Worm (Caenorhabditis elegans) whole organism, midembryonic: ENCODE results near the gene srxa-2.
A peak's percentile ranks its signal among the peaks of the same experiment; 100 is the strongest.

Experiments used
- T22C8.4 ChIP-seq: fragments of 200-800 bp; sonication (Bioruptor generic); IDR thresholded peaks from 2 replicates; pipeline ENCODE4 v1.3.6; 2022; ENCODE audit warnings: missing genetic modification characterization, missing compliant biosample characterization
- cog-1 ChIP-seq: sonication (generic microtip); optimal IDR thresholded peaks from 2 replicates; lab custom pipeline; 2016; ENCODE audit warnings: missing genetic modification characterization, missing compliant biosample characterization
- flt-1 ChIP-seq: fragments of 200-800 bp; sonication (Bioruptor generic); IDR thresholded peaks from 2 replicates; pipeline ENCODE4 v1.3.6; 2022; ENCODE audit warnings: missing genetic modification characterization, missing compliant biosample characterization
- klf-2 ChIP-seq: fragments of 200-800 bp; sonication (Bioruptor generic); conservative IDR thresholded peaks from 2 replicates; pipeline ENCODE4 v1.3.6; 2022; ENCODE audit warnings: missing genetic modification reagents, missing genetic modification characterization, missing compliant biosample characterization
- med-1 ChIP-seq: sonication (generic microtip); optimal IDR thresholded peaks from 2 replicates; lab custom pipeline; 2017; ENCODE audit warnings: missing genetic modification characterization, mild to moderate bottlenecking, missing compliant biosample characterization, antibody characterized with exemption, missing genetic modification reagents; ENCODE audit not compliant: insufficient read depth
- ref-1 ChIP-seq: fragments of 200-800 bp; sonication (Bioruptor generic); conservative IDR thresholded peaks from 2 replicates; pipeline ENCODE4 v1.3.6; 2022; ENCODE audit warnings: missing genetic modification reagents, missing genetic modification characterization, missing compliant biosample characterization
- tab-1 ChIP-seq: fragments of 200-800 bp; sonication (Bioruptor generic); IDR thresholded peaks from 2 replicates; pipeline ENCODE4 v1.3.6; 2022; ENCODE audit warnings: missing genetic modification characterization, missing compliant biosample characterization
- ztf-23 ChIP-seq: fragments of 200-800 bp; sonication (Bioruptor generic); IDR thresholded peaks from 2 replicates; pipeline ENCODE4 v1.3.6; 2022; ENCODE audit warnings: missing genetic modification reagents, missing genetic modification characterization, missing compliant biosample characterization
- ztf-29 ChIP-seq: fragments of 200-800 bp; sonication (Bioruptor generic); IDR thresholded peaks from 2 replicates; pipeline ENCODE4 v1.3.6; 2022; ENCODE audit warnings: missing genetic modification reagents, missing genetic modification characterization, missing compliant biosample characterization

The srxa-2 gene

ce11 chrIV:9401715-9402114, 21.5 kb upstream of the srxa-2 start, which contains the start of gene F56D5.6:
F56D5.6 (plus strand) TSS chrIV:9401922.
- TF ChIP-seq ref-1 (GFP tag; lab: Robert Waterston, UW) = no peak
- TF ChIP-seq med-1 (GFP tag; lab: Kevin White, UChicago) = no peak
- TF ChIP-seq klf-2 = no peak
- no peak for TF ChIP-seq T22C8.4 (GFP tag; lab: Robert Waterston, UW)
- no peak for TF ChIP-seq tab-1 (GFP tag; lab: Robert Waterston, UW)
- TF ChIP-seq ztf-29 = no peak
- no peak for TF ChIP-seq cog-1 (tag; lab: Kevin White, UChicago)
- TF ChIP-seq ztf-23 (GFP tag; lab: Robert Waterston, UW) = no peak
- no peak for TF ChIP-seq flt-1 (GFP tag; lab: Robert Waterston, UW)

- TF ChIP-seq ref-1 (GFP tag; lab: Robert Waterston, UW) = no peak
- no peak for TF ChIP-seq ztf-29
- TF ChIP-seq flt-1 (GFP tag; lab: Robert Waterston, UW) = no peak
- TF ChIP-seq ztf-23 (GFP tag; lab: Robert Waterston, UW) = no peak
- TF ChIP-seq T22C8.4 (GFP tag; lab: Robert Waterston, UW) = peak; percentile 64
- no peak for TF ChIP-seq med-1 (GFP tag; lab: Kevin White, UChicago)
- no peak for TF ChIP-seq tab-1 (GFP tag; lab: Robert Waterston, UW)
- no peak for TF ChIP-seq cog-1 (tag; lab: Kevin White, UChicago)
- TF ChIP-seq klf-2 = no peak
Measured at ce11 chrIV:9403761-9404420, 19.3 kb upstream of the srxa-2 start.

ce11 chrIV:9408004-9408403, 15.2 kb upstream of the srxa-2 start, which contains the start of gene F56D5.5:
F56D5.5 (minus strand) TSS chrIV:9408104.
- TF ChIP-seq med-1 (GFP tag; lab: Kevin White, UChicago) = no peak
- no peak for TF ChIP-seq ref-1 (GFP tag; lab: Robert Waterston, UW)
- no peak for TF ChIP-seq ztf-23 (GFP tag; lab: Robert Waterston, UW)
- TF ChIP-seq flt-1 (GFP tag; lab: Robert Waterston, UW) = no peak
- TF ChIP-seq cog-1 (tag; lab: Kevin White, UChicago) = no peak
- TF ChIP-seq ztf-29 = no peak
- no peak for TF ChIP-seq tab-1 (GFP tag; lab: Robert Waterston, UW)
- no peak for TF ChIP-seq klf-2
- no peak for TF ChIP-seq T22C8.4 (GFP tag; lab: Robert Waterston, UW)

- 0 out of 2 replicates have a peak, but pooled peaks have one; percentile 16 for TF ChIP-seq tab-1 (GFP tag; lab: Robert Waterston, UW)
Measured at ce11 chrIV:9410766-9411165, 12.4 kb upstream of the srxa-2 start.

- no peak for TF ChIP-seq flt-1 (GFP tag; lab: Robert Waterston, UW)
- TF ChIP-seq ztf-23 (GFP tag; lab: Robert Waterston, UW) = no peak
- no peak for TF ChIP-seq klf-2
- no peak for TF ChIP-seq T22C8.4 (GFP tag; lab: Robert Waterston, UW)
- TF ChIP-seq cog-1 (tag; lab: Kevin White, UChicago) = no peak
- TF ChIP-seq med-1 (GFP tag; lab: Kevin White, UChicago) = no peak
- no peak for TF ChIP-seq tab-1 (GFP tag; lab: Robert Waterston, UW)
- TF ChIP-seq ref-1 (GFP tag; lab: Robert Waterston, UW) = no peak
- TF ChIP-seq ztf-29 = no peak
Measured at ce11 chrIV:9422408-9422807, 787 bp upstream of the srxa-2 start, which contains the start of gene F56D5.9. F56D5.9 (minus strand) TSS chrIV:9422508.

- TF ChIP-seq cog-1 (tag; lab: Kevin White, UChicago) = no peak
- TF ChIP-seq ztf-29 = no peak
- TF ChIP-seq tab-1 (GFP tag; lab: Robert Waterston, UW) = no peak
Measured at ce11 chrIV:9427959-9428358, 4.8 kb downstream of the srxa-2 start, which contains the start of gene F59B8.1. F59B8.1 (plus strand) TSS chrIV:9428259.

- TF ChIP-seq tab-1 (GFP tag; lab: Robert Waterston, UW) (no peak), klf-2 (no peak)
Measured at ce11 chrIV:9432327-9432726, 9.1 kb downstream of the srxa-2 start.

ce11 chrIV:9438753-9439152, 15.6 kb downstream of the srxa-2 start:
- TF ChIP-seq ztf-29 (no peak), cog-1 (tag; lab: Kevin White, UChicago) (no peak), tab-1 (GFP tag; lab: Robert Waterston, UW) (no peak), T22C8.4 (GFP tag; lab: Robert Waterston, UW) (no peak), ref-1 (GFP tag; lab: Robert Waterston, UW) (no peak), flt-1 (GFP tag; lab: Robert Waterston, UW) (no peak), ztf-23 (GFP tag; lab: Robert Waterston, UW) (no peak), klf-2 (no peak), med-1 (GFP tag; lab: Kevin White, UChicago) (no peak)

ce11 chrIV:9440880-9441336, 17.7 kb downstream of the srxa-2 start, which contains the start of gene idh-1:
idh-1 (minus strand) TSS chrIV:9441107.
- no peak for TF ChIP-seq ztf-23 (GFP tag; lab: Robert Waterston, UW)
- no peak for TF ChIP-seq med-1 (GFP tag; lab: Kevin White, UChicago)
- no peak for TF ChIP-seq ztf-29
- TF ChIP-seq ref-1 (GFP tag; lab: Robert Waterston, UW) = no peak
- no peak for TF ChIP-seq flt-1 (GFP tag; lab: Robert Waterston, UW)
- no peak for TF ChIP-seq cog-1 (tag; lab: Kevin White, UChicago)
- TF ChIP-seq T22C8.4 (GFP tag; lab: Robert Waterston, UW) = no peak

ce11 chrIV:9441391-9441790, 18.2 kb downstream of the srxa-2 start:
- TF ChIP-seq ref-1 (GFP tag; lab: Robert Waterston, UW) (no peak), klf-2 (no peak), med-1 (GFP tag; lab: Kevin White, UChicago) (no peak)
